Fruit fly (Drosophila melanogaster) whole organism, adult: ENCODE data around the gene lok.

ENCODE experiments used
- CG12768 ChIP-seq: fragments of 200-800 bp; sonication (Bioruptor generic); optimal IDR thresholded peaks from 2 replicates; lab custom pipeline; 2017; ENCODE audit warnings: missing biosample characterization, missing genetic modification characterization, mild to moderate bottlenecking, moderate library complexity, missing genetic modification reagents
- CG1620 ChIP-seq: fragments of 200-800 bp; sonication (Bioruptor generic); optimal IDR thresholded peaks from 2 replicates; lab custom pipeline; 2016; ENCODE audit warnings: missing biosample characterization, missing genetic modification characterization
- CG7101 ChIP-seq: fragments of 200-800 bp; sonication (Bioruptor generic); optimal IDR thresholded peaks from 2 replicates; lab custom pipeline; 2018; ENCODE audit warnings: missing biosample characterization, mild to moderate bottlenecking, missing genetic modification characterization, moderate library complexity
- Crg-1 ChIP-seq: fragments of 200-800 bp; sonication (Bioruptor generic); optimal IDR thresholded peaks from 2 replicates; lab custom pipeline; 2016; ENCODE audit warnings: missing biosample characterization, missing genetic modification characterization
- Hr96 ChIP-seq: fragments of 200-800 bp; sonication (Bioruptor generic); optimal IDR thresholded peaks from 2 replicates; lab custom pipeline; 2016; ENCODE audit warnings: missing biosample characterization, missing genetic modification characterization
- Mnt ChIP-seq: fragments of 200-800 bp; sonication (Bioruptor generic); optimal IDR thresholded peaks from 2 replicates; lab custom pipeline; 2016; ENCODE audit warnings: missing biosample characterization, mild to moderate bottlenecking, missing genetic modification characterization
- bab1 ChIP-seq: fragments of 200-800 bp; sonication (Bioruptor generic); optimal IDR thresholded peaks from 3 replicates; lab custom pipeline; 2019; ENCODE audit warnings: missing biosample characterization, mild to moderate bottlenecking, missing genetic modification characterization, moderate library complexity
- cic ChIP-seq: fragments of 200-800 bp; sonication (Bioruptor generic); optimal IDR thresholded peaks from 2 replicates; lab custom pipeline; 2017; ENCODE audit warnings: missing biosample characterization, mild to moderate bottlenecking, missing genetic modification characterization, moderate library complexity
- tj ChIP-seq: fragments of 200-800 bp; sonication (Bioruptor generic); optimal IDR thresholded peaks from 3 replicates; lab custom pipeline; 2017; ENCODE audit warnings: missing biosample characterization, mild to moderate bottlenecking, missing genetic modification characterization, moderate library complexity

- no peak for TF ChIP-seq bab1 (GFP tag; lab: Kevin White, UChicago)
- TF ChIP-seq tj: peak; percentile 41
- TF ChIP-seq CG12768 (GFP tag; lab: Kevin White, UChicago): peak; percentile 43
- TF ChIP-seq Hr96 (GFP tag; lab: Kevin White, UChicago): peak; percentile 60
- no peak for TF ChIP-seq cic
- TF ChIP-seq CG7101 (tag; lab: Kevin White, UChicago): peak; percentile 42
- peak; percentile 26 for TF ChIP-seq Mnt (GFP tag; lab: Kevin White, UChicago)
- peak; percentile 39 for TF ChIP-seq Crg-1
- TF ChIP-seq CG1620 (GFP tag; lab: Kevin White, UChicago): peak; percentile 64
Observed at dm6 chr2L:20061018-20061657, at the start of gene lok, which contains the start of gene barr.
